Fruit fly (Drosophila melanogaster) whole organism, embryonic: ENCODE measurements around the gene CG44362.

Experiments used
- CG1024 ChIP-seq: fragments of 200-800 bp; sonication (Bioruptor generic); IDR thresholded peaks from 2 replicates; pipeline ENCODE4 v1.3.6; 2022; ENCODE audit warnings: missing biosample characterization, missing genetic modification characterization
- CG10979 ChIP-seq: fragments of 200-800 bp; sonication (Bioruptor generic); optimal IDR thresholded peaks from 2 replicates; lab custom pipeline; 2018; ENCODE audit warnings: missing biosample characterization, mild to moderate bottlenecking, missing genetic modification characterization, moderate library complexity
- CG13296 ChIP-seq: fragments of 200-800 bp; sonication (Bioruptor generic); optimal IDR thresholded peaks from 3 replicates; lab custom pipeline; 2018; ENCODE audit warnings: missing biosample characterization, mild to moderate bottlenecking, missing genetic modification characterization
- CG13894 ChIP-seq: fragments of 200-800 bp; sonication (Bioruptor generic); optimal IDR thresholded peaks from 3 replicates; lab custom pipeline; 2018; ENCODE audit warnings: missing biosample characterization, mild to moderate bottlenecking, missing genetic modification characterization, moderate library complexity
- CG14441 ChIP-seq: fragments of 200-800 bp; sonication (Bioruptor generic); IDR thresholded peaks from 2 replicates; pipeline ENCODE4 v1.3.6; 2022; ENCODE audit warnings: missing biosample characterization, missing genetic modification characterization
- CG15514 ChIP-seq: fragments of 200-800 bp; sonication (Bioruptor generic); optimal IDR thresholded peaks from 3 replicates; lab custom pipeline; 2017; ENCODE audit warnings: missing biosample characterization, missing genetic modification characterization, mild to moderate bottlenecking, moderate library complexity, missing genetic modification reagents
- CG15601 ChIP-seq: fragments of 200-800 bp; sonication (Bioruptor generic); optimal IDR thresholded peaks from 3 replicates; lab custom pipeline; 2019; ENCODE audit warnings: missing biosample characterization, mild to moderate bottlenecking, missing genetic modification characterization, moderate library complexity
- CG1647 ChIP-seq: fragments of 200-800 bp; sonication (Bioruptor generic); optimal IDR thresholded peaks from 3 replicates; lab custom pipeline; 2016; ENCODE audit warnings: missing biosample characterization, missing genetic modification characterization
- CG1792 ChIP-seq: fragments of 200-800 bp; sonication (Bioruptor generic); optimal IDR thresholded peaks from 2 replicates; lab custom pipeline; 2016; ENCODE audit warnings: missing biosample characterization, missing genetic modification characterization
- CG2678 ChIP-seq: fragments of 200-800 bp; sonication (Bioruptor generic); optimal IDR thresholded peaks from 3 replicates; lab custom pipeline; 2019; ENCODE audit warnings: missing biosample characterization, mild to moderate bottlenecking, missing genetic modification characterization, moderate library complexity
- CG3163 ChIP-seq: fragments of 200-800 bp; sonication (Bioruptor generic); optimal IDR thresholded peaks from 3 replicates; lab custom pipeline; 2016; ENCODE audit warnings: missing biosample characterization, missing genetic modification characterization
- CG3281 ChIP-seq: fragments of 200-800 bp; sonication (Bioruptor generic); optimal IDR thresholded peaks from 3 replicates; lab custom pipeline; 2017; ENCODE audit warnings: missing biosample characterization, mild to moderate bottlenecking, missing genetic modification characterization
- CG33557 ChIP-seq: fragments of 200-800 bp; sonication (Bioruptor generic); optimal IDR thresholded peaks from 2 replicates; lab custom pipeline; 2019; ENCODE audit warnings: missing biosample characterization, mild to moderate bottlenecking, missing genetic modification characterization, moderate library complexity
- CG42726 ChIP-seq: fragments of 200-800 bp; sonication (Bioruptor generic); IDR thresholded peaks from 2 replicates; pipeline ENCODE4 v1.3.6; 2022; ENCODE audit warnings: missing biosample characterization, missing genetic modification characterization; ENCODE audit not compliant: partially characterized antibody
- CG4730 ChIP-seq: fragments of 200-800 bp; sonication (Bioruptor generic); IDR thresholded peaks from 2 replicates; pipeline ENCODE4 v1.3.6; 2022; ENCODE audit warnings: missing biosample characterization, missing genetic modification characterization
- CG7357 ChIP-seq: fragments of 200-800 bp; sonication (Bioruptor generic); IDR thresholded peaks from 3 replicates; pipeline ENCODE4 v1.3.6; 2022; ENCODE audit warnings: missing biosample characterization, missing genetic modification characterization
- CG8290 ChIP-seq, 3 experiments: fragments of 200-800 bp; sonication (Bioruptor generic); optimal IDR thresholded peaks; 2 replicates each; lab custom pipeline; 2016 to 2019; ENCODE audit warnings: missing biosample characterization in 3 of 3, missing genetic modification characterization in 3 of 3, mild to moderate bottlenecking in 2 of 3, moderate library complexity in 1 of 3
- CG8359 ChIP-seq: fragments of 200-800 bp; sonication (Bioruptor generic); optimal IDR thresholded peaks from 2 replicates; lab custom pipeline; 2017; ENCODE audit warnings: missing biosample characterization, mild to moderate bottlenecking, missing genetic modification characterization, borderline replicate concordance
- CG8388 ChIP-seq: fragments of 200-800 bp; sonication (Bioruptor generic); optimal IDR thresholded peaks from 2 replicates; lab custom pipeline; 2019; ENCODE audit warnings: missing biosample characterization, mild to moderate bottlenecking, missing genetic modification characterization, moderate library complexity
- CG9609 ChIP-seq: fragments of 200-800 bp; sonication (Bioruptor generic); optimal IDR thresholded peaks from 3 replicates; lab custom pipeline; 2016; ENCODE audit warnings: missing biosample characterization, missing genetic modification characterization
- CoRest ChIP-seq: fragments of 200-800 bp; sonication (Bioruptor generic); optimal IDR thresholded peaks from 3 replicates; lab custom pipeline; 2018; ENCODE audit warnings: missing biosample characterization, mild to moderate bottlenecking, missing genetic modification characterization, moderate library complexity
- Dbx ChIP-seq: fragments of 200-800 bp; sonication (Bioruptor generic); IDR thresholded peaks from 3 replicates; pipeline ENCODE4 v1.3.6; 2022; ENCODE audit warnings: missing biosample characterization, missing genetic modification characterization
- Dip3 ChIP-seq: fragments of 200-800 bp; sonication (Bioruptor generic); optimal IDR thresholded peaks from 3 replicates; lab custom pipeline; 2016; ENCODE audit warnings: missing biosample characterization, missing genetic modification characterization
- HLH54F ChIP-seq: fragments of 200-800 bp; sonication (Bioruptor generic); optimal IDR thresholded peaks from 3 replicates; lab custom pipeline; 2016; ENCODE audit warnings: missing biosample characterization, missing genetic modification characterization
- Hand ChIP-seq: fragments of 200-800 bp; sonication (Bioruptor generic); optimal IDR thresholded peaks from 2 replicates; lab custom pipeline; 2017; ENCODE audit warnings: mild to moderate bottlenecking, missing biosample characterization, missing genetic modification reagents, missing genetic modification characterization
- Nf-YC ChIP-seq: fragments of 200-800 bp; optimal IDR thresholded peaks from 3 replicates; lab custom pipeline; 2019; ENCODE audit warnings: missing biosample characterization, mild to moderate bottlenecking, missing genetic modification characterization, moderate library complexity
- Pdp1 ChIP-seq, 2 experiments: fragments of 200-800 bp; sonication (Bioruptor generic); optimal IDR thresholded peaks; 3 replicates each; lab custom pipeline; 2016; ENCODE audit warnings: missing biosample characterization in 2 of 2, missing genetic modification characterization in 2 of 2, mild to moderate bottlenecking in 1 of 2, moderate library complexity in 1 of 2
- Trl ChIP-seq, 3 experiments: fragments of >200 bp in 2 of 3; fragments of 200-800 bp in 1 of 3; sonication (Bioruptor generic) in 1 of 3; optimal IDR thresholded peaks; 2 replicates in 1 of 3; 3 replicates in 2 of 3; lab custom pipeline; 2016 to 2017; ENCODE audit warnings: missing biosample characterization in 1 of 3, missing genetic modification characterization in 1 of 3
- YL-1 ChIP-seq: fragments of 200-800 bp; sonication (Bioruptor generic); optimal IDR thresholded peaks from 3 replicates; lab custom pipeline; 2017; ENCODE audit warnings: missing biosample characterization, mild to moderate bottlenecking, missing genetic modification characterization
- ase ChIP-seq: fragments of 200-800 bp; sonication (Bioruptor generic); IDR thresholded peaks from 3 replicates; pipeline ENCODE4 v1.3.6; 2022; ENCODE audit warnings: missing biosample characterization, missing genetic modification characterization
- chm ChIP-seq: fragments of 200-800 bp; sonication (Bioruptor generic); IDR thresholded peaks from 2 replicates; pipeline ENCODE4 v1.3.6; 2022; ENCODE audit warnings: missing biosample characterization, missing genetic modification characterization
- corto ChIP-seq: fragments of 200-800 bp; sonication (Bioruptor generic); optimal IDR thresholded peaks from 2 replicates; lab custom pipeline; 2016; ENCODE audit warnings: missing biosample characterization, mild to moderate bottlenecking, missing genetic modification characterization, moderate library complexity
- crc ChIP-seq: fragments of 200-800 bp; sonication (Bioruptor generic); optimal IDR thresholded peaks from 2 replicates; lab custom pipeline; 2016; ENCODE audit warnings: missing biosample characterization, missing genetic modification characterization
- dimm ChIP-seq: fragments of 200-800 bp; sonication (Bioruptor generic); IDR thresholded peaks from 2 replicates; pipeline ENCODE4 v1.3.6; 2022; ENCODE audit warnings: missing biosample characterization, missing genetic modification characterization
- ems ChIP-seq: fragments of 200-800 bp; sonication (Bioruptor generic); optimal IDR thresholded peaks from 3 replicates; lab custom pipeline; 2016; ENCODE audit warnings: missing biosample characterization, missing genetic modification characterization
- ewg ChIP-seq: fragments of 200-800 bp; sonication (Bioruptor generic); optimal IDR thresholded peaks from 3 replicates; lab custom pipeline; 2017; ENCODE audit warnings: mild to moderate bottlenecking, missing biosample characterization, missing genetic modification reagents, missing genetic modification characterization
- fd102C ChIP-seq: fragments of 200-800 bp; sonication (Bioruptor generic); optimal IDR thresholded peaks from 2 replicates; lab custom pipeline; 2018; ENCODE audit warnings: missing biosample characterization, mild to moderate bottlenecking, missing genetic modification characterization, moderate library complexity
- fd96Cb ChIP-seq: fragments of 200-800 bp; sonication (Bioruptor generic); optimal IDR thresholded peaks from 2 replicates; lab custom pipeline; 2018; ENCODE audit warnings: missing biosample characterization, mild to moderate bottlenecking, missing genetic modification characterization, moderate library complexity
- gcm ChIP-seq: fragments of 200-800 bp; sonication (Bioruptor generic); optimal IDR thresholded peaks from 2 replicates; lab custom pipeline; 2019; ENCODE audit warnings: missing biosample characterization, mild to moderate bottlenecking, missing genetic modification characterization, moderate library complexity
- gfzf ChIP-seq: fragments of 200-800 bp; sonication (Bioruptor generic); optimal IDR thresholded peaks from 2 replicates; lab custom pipeline; 2016; ENCODE audit warnings: missing biosample characterization, mild to moderate bottlenecking, missing genetic modification characterization, moderate library complexity
- hth ChIP-seq: fragments of >200 bp; optimal IDR thresholded peaks from 2 replicates; lab custom pipeline; 2017; ENCODE audit warnings: inconsistent platforms
- jing ChIP-seq: fragments of 200-800 bp; sonication (Bioruptor generic); optimal IDR thresholded peaks from 2 replicates; lab custom pipeline; 2018; ENCODE audit warnings: missing biosample characterization, mild to moderate bottlenecking, missing genetic modification characterization
- jumu ChIP-seq: fragments of 200-800 bp; sonication (Bioruptor generic); optimal IDR thresholded peaks from 3 replicates; lab custom pipeline; 2016; ENCODE audit warnings: missing biosample characterization, missing genetic modification characterization
- kni ChIP-seq: fragments of 200-800 bp; sonication (Bioruptor generic); optimal IDR thresholded peaks from 3 replicates; lab custom pipeline; 2017; ENCODE audit warnings: mild to moderate bottlenecking, missing biosample characterization, missing genetic modification reagents, missing genetic modification characterization
- stc ChIP-seq: fragments of 200-800 bp; sonication (Bioruptor generic); IDR thresholded peaks from 2 replicates; pipeline ENCODE4 v1.3.6; 2022; ENCODE audit warnings: missing biosample characterization, missing genetic modification characterization
- twi ChIP-seq: fragments of 200-800 bp; optimal IDR thresholded peaks from 2 replicates; lab custom pipeline; 2019; ENCODE audit warnings: missing biosample characterization, mild to moderate bottlenecking, missing genetic modification characterization, moderate library complexity
- vfl ChIP-seq: fragments of 200-800 bp; sonication (Bioruptor generic); optimal IDR thresholded peaks from 2 replicates; lab custom pipeline; 2016; ENCODE audit warnings: missing biosample characterization, missing genetic modification characterization
- yki ChIP-seq: fragments of >200 bp; optimal IDR thresholded peaks from 3 replicates; lab custom pipeline; 2018
- zf30C ChIP-seq: fragments of 200-800 bp; sonication (Bioruptor generic); optimal IDR thresholded peaks from 3 replicates; lab custom pipeline; 2018; ENCODE audit warnings: missing biosample characterization, mild to moderate bottlenecking, missing genetic modification characterization

Gene CG44362

DNA sequence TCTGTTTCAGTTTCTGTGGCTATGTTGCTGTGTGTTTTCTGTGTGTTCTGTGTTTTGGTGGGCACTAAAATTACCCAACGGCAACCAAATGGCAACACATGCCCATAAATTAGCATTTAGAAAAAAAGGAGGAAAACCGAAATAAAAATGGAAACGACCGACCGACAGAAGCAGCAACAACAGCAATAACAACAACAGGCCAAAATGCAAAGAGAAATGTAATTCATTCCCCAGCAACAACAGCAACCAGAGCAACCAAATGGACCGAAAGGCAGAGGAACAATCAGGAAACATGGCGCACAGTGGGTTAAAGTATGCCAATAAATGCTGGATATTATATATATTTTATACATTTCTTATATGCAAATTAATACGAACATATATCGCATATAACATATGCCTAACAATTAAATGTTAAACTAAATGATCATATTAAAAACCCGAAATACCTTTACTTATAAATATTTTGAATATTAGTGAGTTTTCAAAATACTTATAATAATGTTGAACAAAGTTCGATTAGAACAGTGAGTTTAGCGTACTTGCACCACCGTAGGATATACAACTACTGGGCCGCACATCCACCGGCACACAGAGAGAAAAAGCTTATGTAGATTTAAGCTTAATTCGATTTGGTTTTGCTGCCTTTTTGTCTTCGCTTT, 8.2 kb upstream of the CG44362 start (continued):
- TF ChIP-seq CG3163 (GFP tag; lab: Kevin White, UChicago) (no peak), HLH54F (GFP tag; lab: Kevin White, UChicago) (no peak), CG42726 (GFP tag; lab: Robert Waterston, UW) (no peak), Dbx (GFP tag; lab: Robert Waterston, UW) (peak; percentile 44; the same call in 1 of the 3 replicates), CG13296 (GFP tag; lab: Kevin White, UChicago) (peak; percentile 11), CG8290 (GFP tag; optimal IDR thresholded peaks at IDR 0.05; lab: Kevin White, UChicago) (no peak), CG8290 (tag; optimal IDR thresholded peaks at IDR 0.05; lab: Kevin White, UChicago) (peak in 1 of 2 experiments; percentile 8), CG9609 (GFP tag; lab: Kevin White, UChicago) (no peak), gcm (GFP tag; lab: Kevin White, UChicago) (no peak), jumu (no peak), chm (GFP tag; lab: Robert Waterston, UW) (no peak), gfzf (GFP tag; lab: Kevin White, UChicago) (no peak), yki (lab: Kevin White, UChicago) (no peak), CG15514 (GFP tag; lab: Kevin White, UChicago) (no peak), Dip3 (GFP tag; lab: Kevin White, UChicago) (no peak), fd96Cb (tag; lab: Kevin White, UChicago) (peak; percentile 55), jing (GFP tag; lab: Kevin White, UChicago) (no peak), kni (GFP tag; lab: Kevin White, UChicago) (no peak), crc (GFP tag; lab: Kevin White, UChicago) (no peak), CG14441 (GFP tag; lab: Robert Waterston, UW) (peak; percentile 4; the same call in 1 of the 2 replicates), YL-1 (GFP tag; lab: Kevin White, UChicago) (no peak), Pdp1 (GFP tag; optimal IDR thresholded peaks at IDR 0.05; lab: Kevin White, UChicago) (no peak), Hand (GFP tag; lab: Kevin White, UChicago) (no peak), twi (tag; lab: Kevin White, UChicago) (peak; percentile 59), vfl (GFP tag; lab: Kevin White, UChicago) (no peak), corto (peak; percentile 55), Nf-YC (tag; lab: Kevin White, UChicago) (peak; percentile 22), CG13894 (tag; lab: Kevin White, UChicago) (no peak), CG1024 (GFP tag; lab: Robert Waterston, UW) (no peak), stc (GFP tag; lab: Robert Waterston, UW) (no peak; the same call in 1 of the 2 replicates), CG1792 (no peak), CoRest (tag; lab: Kevin White, UChicago) (peak; percentile 57), hth (lab: Kevin White, UChicago) (no peak), CG33557 (GFP tag; lab: Kevin White, UChicago) (peak; percentile 19), CG4730 (no peak; the same call in 1 of the 2 replicates), CG10979 (peak; percentile 53), CG8388 (GFP tag; lab: Kevin White, UChicago) (peak; percentile 50), dimm (GFP tag; lab: Robert Waterston, UW) (no peak), ewg (GFP tag; lab: Kevin White, UChicago) (no peak), CG15601 (tag; lab: Kevin White, UChicago) (peak; percentile 56), ase (GFP tag; lab: Robert Waterston, UW) (peak; percentile 23; the same call in 1 of the 3 replicates), CG7357 (GFP tag; lab: Robert Waterston, UW) (0 out of 3 replicates have a peak, but pooled peaks have one; percentile 35), CG1647 (GFP tag; lab: Kevin White, UChicago) (no peak), zf30C (GFP tag; lab: Kevin White, UChicago) (no peak), fd102C (GFP tag; lab: Kevin White, UChicago) (no peak), CG3281 (GFP tag; lab: Kevin White, UChicago) (peak; percentile 5), Trl (optimal IDR thresholded peaks at IDR 0.05; lab: Kevin White, UChicago) (no peak), Trl (GFP tag; optimal IDR thresholded peaks at IDR 0.05; lab: Kevin White, UChicago) (no peak), CG2678 (peak; percentile 69), ems (GFP tag; lab: Kevin White, UChicago) (no peak), CG8359 (GFP tag; lab: Kevin White, UChicago) (peak; percentile 20)
